Worm (Caenorhabditis elegans) whole organism, mixed stage, embryonic: ENCODE results near the gene T10F2.5.

Experiments used
- M03D4.4 ChIP-seq: sonication (generic microtip); optimal IDR thresholded peaks from 2 replicates; lab custom pipeline; 2017; ENCODE audit warnings: mild to moderate bottlenecking, missing genetic modification characterization, missing compliant biosample characterization
- bed-3 ChIP-seq: fragments of 200-800 bp; sonication (Bioruptor generic); optimal IDR thresholded peaks from 3 replicates; lab custom pipeline; 2018; ENCODE audit warnings: mild to moderate bottlenecking, missing genetic modification characterization, moderate library complexity, missing compliant biosample characterization
- ceh-39 ChIP-seq: fragments of 150-350 bp; optimal IDR thresholded peaks from 2 replicates; lab custom pipeline; 2014; ENCODE audit warnings: missing biosample characterization, missing genetic modification characterization
- ceh-43 ChIP-seq: fragments of 200-800 bp; sonication (Bioruptor generic); optimal IDR thresholded peaks from 2 replicates; lab custom pipeline; 2018; ENCODE audit warnings: mild to moderate bottlenecking, missing genetic modification characterization, moderate library complexity, missing compliant biosample characterization
- ceh-83 ChIP-seq: fragments of 200-800 bp; sonication (Bioruptor generic); optimal IDR thresholded peaks from 2 replicates; lab custom pipeline; 2018; ENCODE audit warnings: mild to moderate bottlenecking, missing genetic modification characterization, missing compliant biosample characterization
- ces-1 ChIP-seq: fragments of 150-350 bp; optimal IDR thresholded peaks from 2 replicates; lab custom pipeline; 2014; ENCODE audit warnings: missing biosample characterization, missing genetic modification reagents, missing genetic modification characterization
- cnd-1 ChIP-seq: fragments of 200-800 bp; sonication (Bioruptor generic); optimal IDR thresholded peaks from 2 replicates; lab custom pipeline; 2018; ENCODE audit warnings: mild to moderate bottlenecking, missing genetic modification characterization, missing compliant biosample characterization
- drap-1 ChIP-seq: fragments of 200-800 bp; sonication (Bioruptor generic); optimal IDR thresholded peaks from 3 replicates; lab custom pipeline; 2018; ENCODE audit warnings: mild to moderate bottlenecking, missing genetic modification characterization, missing compliant biosample characterization
- elt-1 ChIP-seq: sonication (generic microtip); optimal IDR thresholded peaks from 2 replicates; lab custom pipeline; 2017; ENCODE audit warnings: missing genetic modification characterization, mild to moderate bottlenecking, missing compliant biosample characterization, antibody characterized with exemption, moderate library complexity, borderline replicate concordance; ENCODE audit not compliant: insufficient read depth
- elt-3 ChIP-seq: fragments of 150-350 bp; optimal IDR thresholded peaks from 2 replicates; lab custom pipeline; 2014; ENCODE audit warnings: missing biosample characterization, missing genetic modification characterization
- flh-1 ChIP-seq: fragments of 200-800 bp; sonication (Bioruptor generic); optimal IDR thresholded peaks from 2 replicates; lab custom pipeline; 2018; ENCODE audit warnings: mild to moderate bottlenecking, missing genetic modification characterization, moderate library complexity, missing compliant biosample characterization
- ham-2 ChIP-seq: fragments of 200-800 bp; sonication (Bioruptor generic); optimal IDR thresholded peaks from 2 replicates; lab custom pipeline; 2018; ENCODE audit warnings: mild to moderate bottlenecking, missing genetic modification characterization, missing compliant biosample characterization
- lin-13 ChIP-seq: fragments of 150-350 bp; optimal IDR thresholded peaks from 2 replicates; lab custom pipeline; 2014; ENCODE audit warnings: missing biosample characterization, missing genetic modification characterization
- lin-32 ChIP-seq: fragments of 200-800 bp; sonication (Bioruptor generic); optimal IDR thresholded peaks from 2 replicates; lab custom pipeline; 2018; ENCODE audit warnings: mild to moderate bottlenecking, missing genetic modification characterization, missing compliant biosample characterization
- lsy-2 ChIP-seq: fragments of 150-350 bp; optimal IDR thresholded peaks from 2 replicates; lab custom pipeline; 2014; ENCODE audit warnings: missing biosample characterization, missing genetic modification characterization
- mab-5 ChIP-seq: fragments of 150-350 bp; optimal IDR thresholded peaks from 2 replicates; lab custom pipeline; 2014; ENCODE audit warnings: missing biosample characterization, missing genetic modification characterization
- mep-1 ChIP-seq: fragments of 150-350 bp; optimal IDR thresholded peaks from 2 replicates; lab custom pipeline; 2017; ENCODE audit warnings: missing biosample characterization, missing genetic modification reagents, missing genetic modification characterization, inconsistent platforms
- mls-2 ChIP-seq: sonication (generic microtip); optimal IDR thresholded peaks from 2 replicates; lab custom pipeline; 2016; ENCODE audit warnings: mild to moderate bottlenecking, missing genetic modification characterization, moderate library complexity, missing compliant biosample characterization
- nhr-12 ChIP-seq: fragments of 150-350 bp; optimal IDR thresholded peaks from 2 replicates; lab custom pipeline; 2014; ENCODE audit warnings: missing biosample characterization, missing genetic modification characterization
- nhr-2 ChIP-seq: fragments of 150-350 bp; optimal IDR thresholded peaks from 2 replicates; lab custom pipeline; 2014; ENCODE audit warnings: missing biosample characterization, missing genetic modification characterization
- nhr-237 ChIP-seq: fragments of 150-350 bp; optimal IDR thresholded peaks from 2 replicates; lab custom pipeline; 2014; ENCODE audit warnings: missing biosample characterization, missing genetic modification characterization
- nhr-28 ChIP-seq: fragments of 150-350 bp; optimal IDR thresholded peaks from 2 replicates; lab custom pipeline; 2014; ENCODE audit warnings: missing biosample characterization, missing genetic modification characterization
- nhr-76 ChIP-seq: sonication (generic microtip); optimal IDR thresholded peaks from 2 replicates; lab custom pipeline; 2017; ENCODE audit warnings: missing biosample characterization, missing genetic modification characterization
- pha-4 ChIP-seq: fragments of 150-350 bp; optimal IDR thresholded peaks from 2 replicates; lab custom pipeline; 2018; ENCODE audit warnings: missing biosample characterization, missing genetic modification reagents, missing genetic modification characterization
- sem-2 ChIP-seq: fragments of 200-800 bp; sonication (Bioruptor generic); optimal IDR thresholded peaks from 2 replicates; lab custom pipeline; 2018; ENCODE audit warnings: mild to moderate bottlenecking, missing genetic modification characterization, missing compliant biosample characterization
- snpc-4 ChIP-seq: fragments of 150-350 bp; optimal IDR thresholded peaks from 2 replicates; lab custom pipeline; 2014; ENCODE audit warnings: missing biosample characterization, missing genetic modification characterization
- sptf-1 ChIP-seq: sonication (generic microtip); optimal IDR thresholded peaks from 2 replicates; lab custom pipeline; 2017; ENCODE audit warnings: mild to moderate bottlenecking, missing genetic modification characterization, moderate library complexity, missing compliant biosample characterization
- unc-120 ChIP-seq: sonication (generic microtip); optimal IDR thresholded peaks from 2 replicates; lab custom pipeline; 2017; ENCODE audit warnings: missing genetic modification characterization, missing compliant biosample characterization; ENCODE audit not compliant: poor library complexity, severe bottlenecking
- unc-39 ChIP-seq: fragments of 150-350 bp; optimal IDR thresholded peaks from 2 replicates; lab custom pipeline; 2014; ENCODE audit warnings: missing biosample characterization, missing genetic modification characterization
- unc-62 ChIP-seq: fragments of 150-350 bp; optimal IDR thresholded peaks from 2 replicates; lab custom pipeline; 2014; ENCODE audit warnings: missing biosample characterization, missing genetic modification reagents, missing genetic modification characterization
- ztf-11 ChIP-seq: fragments of 150-350 bp; optimal IDR thresholded peaks from 2 replicates; lab custom pipeline; 2014; ENCODE audit warnings: missing biosample characterization, missing genetic modification characterization

Gene T10F2.5

DNA sequence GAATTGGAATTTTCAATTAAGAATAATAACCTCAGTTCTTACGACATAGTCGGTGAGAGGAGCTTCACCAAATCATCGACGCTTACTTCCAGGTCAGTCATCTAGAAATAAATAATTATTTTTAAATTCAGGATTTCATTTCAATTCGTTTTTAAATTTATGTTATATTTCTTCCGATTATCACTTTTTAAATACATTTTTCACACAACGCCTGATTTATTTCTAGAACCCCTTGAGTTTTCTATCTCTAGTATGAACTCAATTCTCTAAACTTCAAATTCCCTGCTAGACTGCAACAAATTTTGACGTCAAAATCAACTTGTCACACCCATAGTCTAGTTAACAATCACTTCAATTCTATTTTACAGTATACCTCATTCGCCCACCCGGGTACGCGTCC, 9.9 kb downstream of the T10F2.5 start, which contains the start of gene Y54H5A.2:
Gene Y54H5A.2, minus strand, starts transcription at position 101 of the 400 bp plus-strand sequence.
- TF ChIP-seq ceh-39 (tag; lab: Kevin White, UChicago): no peak
- no peak for TF ChIP-seq nhr-237
- TF ChIP-seq ceh-43 (GFP tag; lab: Kevin White, UChicago): no peak
- TF ChIP-seq lin-32 (GFP tag; lab: Kevin White, UChicago): no peak
- TF ChIP-seq ceh-83 (GFP tag; lab: Kevin White, UChicago): no peak

ce11 chrIII:5147445-5147844, 12.0 kb downstream of the T10F2.5 start:
- TF ChIP-seq lin-32 (GFP tag; lab: Kevin White, UChicago) (no peak), mep-1 (no peak), lsy-2 (no peak)
- TF ChIP-seq, all 35 proteins: peak for 0

- no peak for TF ChIP-seq snpc-4 (tag; lab: Kevin White, UChicago)
- TF ChIP-seq cnd-1 (tag; lab: Kevin White, UChicago): no peak
- no peak for TF ChIP-seq M03D4.4
Measured at ce11 chrIII:5146749-5147148, 12.7 kb downstream of the T10F2.5 start.

ce11 chrIII:5145874-5146273, 13.5 kb downstream of the T10F2.5 start:
- TF ChIP-seq elt-3 (tag; lab: Kevin White, UChicago): no peak

- TF ChIP-seq ceh-39 (tag; lab: Kevin White, UChicago) (no peak), mab-5 (tag; lab: Kevin White, UChicago) (no peak), elt-3 (tag; lab: Kevin White, UChicago) (no peak), ham-2 (GFP tag; lab: Kevin White, UChicago) (no peak), flh-1 (GFP tag; lab: Kevin White, UChicago) (no peak), bed-3 (GFP tag; lab: Kevin White, UChicago) (no peak), ceh-43 (GFP tag; lab: Kevin White, UChicago) (no peak), unc-39 (no peak), mls-2 (tag; lab: Kevin White, UChicago) (no peak), unc-120 (tag; lab: Kevin White, UChicago) (no peak), elt-1 (tag; lab: Kevin White, UChicago) (no peak), pha-4 (tag; lab: Kevin White, UChicago) (no peak), nhr-12 (tag; lab: Kevin White, UChicago) (no peak), unc-62 (GFP tag; lab: Kevin White, UChicago) (no peak), nhr-2 (no peak)
Measured at ce11 chrIII:5144169-5144568, 15.2 kb downstream of the T10F2.5 start.

- TF ChIP-seq ces-1 (peak; percentile 49), elt-1 (tag; lab: Kevin White, UChicago) (no peak), nhr-237 (no peak), nhr-2 (peak; percentile 52), nhr-28 (tag; lab: Kevin White, UChicago) (no peak), M03D4.4 (no peak)
Measured at ce11 chrIII:5143520-5143919, 15.9 kb downstream of the T10F2.5 start.

DNA sequence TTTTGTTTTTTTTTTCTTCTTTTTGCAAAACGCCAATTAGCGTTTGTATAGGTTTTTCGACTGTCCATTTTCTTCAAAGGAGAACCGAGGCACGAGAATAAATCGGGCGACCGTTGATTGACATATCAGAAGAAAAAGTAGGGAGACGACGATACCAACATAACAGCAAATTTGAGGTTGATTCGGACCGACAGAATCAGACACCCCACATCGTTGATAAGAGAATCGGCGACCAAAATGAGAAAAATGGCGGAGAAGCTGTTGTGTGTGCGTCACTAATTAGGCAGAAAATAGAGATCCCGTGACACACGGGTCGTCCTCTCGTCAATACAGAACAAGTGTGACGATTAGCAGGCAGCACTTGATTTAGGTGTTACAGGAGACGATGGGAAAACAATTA, 17.5 kb downstream of the T10F2.5 start:
- TF ChIP-seq drap-1 (GFP tag; lab: Kevin White, UChicago) (no peak), M03D4.4 (no peak), nhr-12 (tag; lab: Kevin White, UChicago) (no peak), mab-5 (tag; lab: Kevin White, UChicago) (no peak), nhr-28 (tag; lab: Kevin White, UChicago) (no peak), nhr-76 (no peak), snpc-4 (tag; lab: Kevin White, UChicago) (no peak), sptf-1 (tag; lab: Kevin White, UChicago) (no peak), lin-13 (tag; lab: Kevin White, UChicago) (no peak), ces-1 (no peak), nhr-2 (no peak), sem-2 (GFP tag; lab: Kevin White, UChicago) (no peak), ztf-11 (tag; lab: Kevin White, UChicago) (no peak), unc-39 (no peak)
